Fruit fly (Drosophila melanogaster) whole organism, embryonic: ENCODE results near the gene zld.
A peak's percentile ranks its signal among the peaks of the same experiment; 100 is the strongest.

ENCODE experiments used
- Adf1 ChIP-seq: fragments of 200-800 bp; sonication (Bioruptor generic); IDR thresholded peaks from 2 replicates; pipeline ENCODE4 v1.3.6; 2022; ENCODE audit warnings: missing biosample characterization, missing genetic modification characterization
- Aef1 ChIP-seq: fragments of 200-800 bp; sonication (Bioruptor generic); IDR thresholded peaks from 3 replicates; pipeline ENCODE4 v1.3.6; 2022; ENCODE audit warnings: missing biosample characterization, missing genetic modification characterization
- BEAF-32 ChIP-seq: fragments of 200-800 bp; sonication (Bioruptor generic); optimal IDR thresholded peaks from 3 replicates; lab custom pipeline; 2017; ENCODE audit warnings: missing biosample characterization, missing genetic modification characterization, mild to moderate bottlenecking, moderate library complexity, missing genetic modification reagents
- Bgb ChIP-seq: fragments of 200-800 bp; sonication (Bioruptor generic); IDR thresholded peaks from 2 replicates; pipeline ENCODE4 v1.3.6; 2022; ENCODE audit warnings: missing biosample characterization, missing genetic modification characterization; ENCODE audit not compliant: partially characterized antibody
- CG10565 ChIP-seq: fragments of 200-800 bp; sonication (Bioruptor generic); optimal IDR thresholded peaks from 3 replicates; lab custom pipeline; 2016; ENCODE audit warnings: missing biosample characterization, mild to moderate bottlenecking, missing genetic modification characterization
- CG11093 ChIP-seq: fragments of 200-800 bp; sonication (Bioruptor generic); IDR thresholded peaks from 3 replicates; pipeline ENCODE4 v1.3.6; 2022; ENCODE audit warnings: missing biosample characterization, missing genetic modification characterization
- CG14710 ChIP-seq: fragments of 200-800 bp; sonication (Bioruptor generic); optimal IDR thresholded peaks from 3 replicates; lab custom pipeline; 2019; ENCODE audit warnings: missing biosample characterization, mild to moderate bottlenecking, missing genetic modification characterization, moderate library complexity
- CG14860 ChIP-seq: fragments of 200-800 bp; sonication (Bioruptor generic); IDR thresholded peaks from 3 replicates; pipeline ENCODE4 v1.3.6; 2022; ENCODE audit warnings: missing biosample characterization, missing genetic modification characterization; ENCODE audit not compliant: partially characterized antibody
- CG17186 ChIP-seq: fragments of 200-800 bp; sonication (Bioruptor generic); optimal IDR thresholded peaks from 3 replicates; lab custom pipeline; 2017; ENCODE audit warnings: missing biosample characterization, missing genetic modification reagents, missing genetic modification characterization
- CG17829 ChIP-seq: fragments of 200-800 bp; optimal IDR thresholded peaks from 2 replicates; lab custom pipeline; 2019; ENCODE audit warnings: missing biosample characterization, mild to moderate bottlenecking, missing genetic modification characterization, moderate library complexity
- CG2116 ChIP-seq: fragments of 200-800 bp; sonication (Bioruptor generic); optimal IDR thresholded peaks from 3 replicates; lab custom pipeline; 2018; ENCODE audit warnings: missing biosample characterization, mild to moderate bottlenecking, missing genetic modification characterization
- CG2875 ChIP-seq: fragments of 200-800 bp; sonication (Bioruptor generic); optimal IDR thresholded peaks from 2 replicates; lab custom pipeline; 2017; ENCODE audit warnings: missing biosample characterization, mild to moderate bottlenecking, missing genetic modification characterization, missing genetic modification reagents
- CG31441 ChIP-seq: fragments of 200-800 bp; sonication (Bioruptor generic); IDR thresholded peaks from 2 replicates; pipeline ENCODE4 v1.3.6; 2022; ENCODE audit warnings: missing biosample characterization, missing genetic modification characterization
- CG3163 ChIP-seq: fragments of 200-800 bp; sonication (Bioruptor generic); optimal IDR thresholded peaks from 3 replicates; lab custom pipeline; 2016; ENCODE audit warnings: missing biosample characterization, missing genetic modification characterization
- CG33213 ChIP-seq: fragments of 200-800 bp; sonication (Bioruptor generic); optimal IDR thresholded peaks from 3 replicates; lab custom pipeline; 2016; ENCODE audit warnings: missing biosample characterization, missing genetic modification characterization
- CG6791 ChIP-seq: fragments of 200-800 bp; sonication (Bioruptor generic); IDR thresholded peaks from 3 replicates; pipeline ENCODE4 v1.3.6; 2022; ENCODE audit warnings: missing biosample characterization, missing genetic modification characterization; ENCODE audit not compliant: partially characterized antibody
- CG6854 ChIP-seq: fragments of 200-800 bp; sonication (Bioruptor generic); optimal IDR thresholded peaks from 3 replicates; lab custom pipeline; 2017; ENCODE audit warnings: missing biosample characterization, mild to moderate bottlenecking, missing genetic modification characterization
- CG7928 ChIP-seq: fragments of 200-800 bp; sonication (Bioruptor generic); optimal IDR thresholded peaks from 2 replicates; lab custom pipeline; 2017; ENCODE audit warnings: missing biosample characterization, mild to moderate bottlenecking, missing genetic modification characterization
- CG7963 ChIP-seq: fragments of 200-800 bp; sonication (Bioruptor generic); IDR thresholded peaks from 3 replicates; pipeline ENCODE4 v1.3.6; 2022; ENCODE audit warnings: missing biosample characterization, missing genetic modification characterization; ENCODE audit not compliant: partially characterized antibody
- CG9215 ChIP-seq: fragments of 200-800 bp; sonication (Bioruptor generic); IDR thresholded peaks from 2 replicates; pipeline ENCODE4 v1.3.6; 2022; ENCODE audit warnings: missing biosample characterization, missing genetic modification characterization
- CG9797 ChIP-seq: fragments of 200-800 bp; sonication (Bioruptor generic); optimal IDR thresholded peaks from 3 replicates; lab custom pipeline; 2018; ENCODE audit warnings: missing biosample characterization, mild to moderate bottlenecking, missing genetic modification characterization
- CG9932 ChIP-seq: fragments of 200-800 bp; sonication (Bioruptor generic); IDR thresholded peaks from 2 replicates; pipeline ENCODE4 v1.3.6; 2022; ENCODE audit warnings: missing biosample characterization, missing genetic modification characterization
- CoRest ChIP-seq: fragments of 200-800 bp; sonication (Bioruptor generic); optimal IDR thresholded peaks from 3 replicates; lab custom pipeline; 2018; ENCODE audit warnings: missing biosample characterization, mild to moderate bottlenecking, missing genetic modification characterization, moderate library complexity
- Dad ChIP-seq: fragments of 200-800 bp; sonication (Bioruptor generic); optimal IDR thresholded peaks from 3 replicates; lab custom pipeline; 2016; ENCODE audit warnings: missing biosample characterization, missing genetic modification characterization
- Dll ChIP-seq: fragments of 200-800 bp; sonication (Bioruptor generic); IDR thresholded peaks from 4 replicates; pipeline ENCODE4 v1.3.6; 2022; ENCODE audit warnings: missing biosample characterization, missing genetic modification characterization; ENCODE audit not compliant: partially characterized antibody
- Dp ChIP-seq: fragments of 200-800 bp; sonication (Bioruptor generic); optimal IDR thresholded peaks from 2 replicates; lab custom pipeline; 2018; ENCODE audit warnings: missing biosample characterization, mild to moderate bottlenecking, missing genetic modification characterization, moderate library complexity
- Dref ChIP-seq: fragments of 200-800 bp; sonication (Bioruptor generic); IDR thresholded peaks from 2 replicates; pipeline ENCODE4 v1.3.6; 2022; ENCODE audit warnings: missing biosample characterization, missing genetic modification characterization
- Ets97D ChIP-seq: fragments of 200-800 bp; sonication (Bioruptor generic); optimal IDR thresholded peaks from 3 replicates; lab custom pipeline; 2016; ENCODE audit warnings: missing biosample characterization, missing genetic modification characterization
- HLH4C ChIP-seq: fragments of 200-800 bp; sonication (Bioruptor generic); IDR thresholded peaks from 3 replicates; pipeline ENCODE4 v1.3.6; 2022; ENCODE audit warnings: missing biosample characterization, missing genetic modification characterization; ENCODE audit not compliant: partially characterized antibody
- HmgZ ChIP-seq: fragments of 200-800 bp; sonication (Bioruptor generic); optimal IDR thresholded peaks from 2 replicates; lab custom pipeline; 2018; ENCODE audit warnings: missing biosample characterization, mild to moderate bottlenecking, missing genetic modification characterization
- Myb ChIP-seq: fragments of 200-800 bp; sonication (Bioruptor generic); optimal IDR thresholded peaks from 2 replicates; lab custom pipeline; 2016; ENCODE audit warnings: missing biosample characterization, missing genetic modification characterization
- Ravus ChIP-seq: fragments of 200-800 bp; sonication (Bioruptor generic); IDR thresholded peaks from 2 replicates; pipeline ENCODE4 v1.3.6; 2022; ENCODE audit warnings: missing biosample characterization, missing genetic modification characterization
- Rfx ChIP-seq: fragments of 200-800 bp; sonication (Bioruptor generic); IDR thresholded peaks from 2 replicates; pipeline ENCODE4 v1.3.6; 2022; ENCODE audit warnings: missing biosample characterization, missing genetic modification characterization
- Scr ChIP-seq: fragments of 200-800 bp; sonication (Bioruptor generic); IDR thresholded peaks from 2 replicates; pipeline ENCODE4 v1.3.6; 2022; ENCODE audit warnings: missing biosample characterization, missing genetic modification characterization; ENCODE audit not compliant: partially characterized antibody
- Sry-δ ChIP-seq: fragments of 200-800 bp; sonication (Bioruptor generic); optimal IDR thresholded peaks from 2 replicates; lab custom pipeline; 2016; ENCODE audit warnings: missing biosample characterization, missing genetic modification characterization
- Vsx1 ChIP-seq: fragments of 200-800 bp; sonication (Bioruptor generic); optimal IDR thresholded peaks from 2 replicates; lab custom pipeline; 2017; ENCODE audit warnings: missing biosample characterization, mild to moderate bottlenecking, missing genetic modification characterization, missing genetic modification reagents
- Xbp1 ChIP-seq: fragments of 200-800 bp; sonication (Bioruptor generic); optimal IDR thresholded peaks from 3 replicates; lab custom pipeline; 2016; ENCODE audit warnings: missing biosample characterization, mild to moderate bottlenecking, missing genetic modification characterization
- amos ChIP-seq: fragments of 200-800 bp; sonication (Bioruptor generic); IDR thresholded peaks from 2 replicates; pipeline ENCODE4 v1.3.6; 2022; ENCODE audit warnings: missing biosample characterization, missing genetic modification characterization; ENCODE audit not compliant: partially characterized antibody
- ato ChIP-seq: fragments of 200-800 bp; sonication (Bioruptor generic); IDR thresholded peaks from 2 replicates; pipeline ENCODE4 v1.3.6; 2022; ENCODE audit warnings: missing biosample characterization, missing genetic modification characterization; ENCODE audit not compliant: partially characterized antibody
- bbx ChIP-seq: fragments of 200-800 bp; sonication (Bioruptor generic); IDR thresholded peaks from 2 replicates; pipeline ENCODE4 v1.3.6; 2022; ENCODE audit warnings: missing biosample characterization, missing genetic modification characterization; ENCODE audit not compliant: partially characterized antibody
- fd102C ChIP-seq: fragments of 200-800 bp; sonication (Bioruptor generic); optimal IDR thresholded peaks from 2 replicates; lab custom pipeline; 2018; ENCODE audit warnings: missing biosample characterization, mild to moderate bottlenecking, missing genetic modification characterization, moderate library complexity
- gfzf ChIP-seq: fragments of 200-800 bp; sonication (Bioruptor generic); optimal IDR thresholded peaks from 2 replicates; lab custom pipeline; 2016; ENCODE audit warnings: missing biosample characterization, mild to moderate bottlenecking, missing genetic modification characterization, moderate library complexity
- lbe ChIP-seq: fragments of 200-800 bp; sonication (Bioruptor generic); optimal IDR thresholded peaks from 2 replicates; lab custom pipeline; 2016; ENCODE audit warnings: missing biosample characterization, mild to moderate bottlenecking, missing genetic modification characterization
- pzg ChIP-seq: fragments of 200-800 bp; sonication (Bioruptor generic); optimal IDR thresholded peaks from 3 replicates; lab custom pipeline; 2018; ENCODE audit warnings: missing biosample characterization, mild to moderate bottlenecking, missing genetic modification characterization, moderate library complexity
- slbo ChIP-seq: fragments of 200-800 bp; sonication (Bioruptor generic); IDR thresholded peaks from 2 replicates; pipeline ENCODE4 v1.3.6; 2022; ENCODE audit warnings: missing biosample characterization, missing genetic modification characterization
- sob ChIP-seq: fragments of 200-800 bp; sonication (Bioruptor generic); IDR thresholded peaks from 2 replicates; pipeline ENCODE4 v1.3.6; 2022; ENCODE audit warnings: missing biosample characterization, missing genetic modification characterization
- twi ChIP-seq: fragments of 200-800 bp; optimal IDR thresholded peaks from 2 replicates; lab custom pipeline; 2019; ENCODE audit warnings: missing biosample characterization, mild to moderate bottlenecking, missing genetic modification characterization, moderate library complexity
- vnd ChIP-seq: fragments of 200-800 bp; sonication (Bioruptor generic); IDR thresholded peaks from 3 replicates; pipeline ENCODE4 v1.3.6; 2022; ENCODE audit warnings: missing biosample characterization, missing genetic modification characterization; ENCODE audit not compliant: partially characterized antibody
- vvl ChIP-seq: fragments of 200-800 bp; sonication (Bioruptor generic); IDR thresholded peaks from 2 replicates; pipeline ENCODE4 v1.3.6; 2022; ENCODE audit warnings: missing biosample characterization, missing genetic modification characterization

Gene zld

dm6 chrX:19762167-19762566, 21.2 kb downstream of the zld start (continued):
- TF ChIP-seq Vsx1 (GFP tag; lab: Kevin White, UChicago) (no peak), Dref (peak; percentile 90), Sry-δ (GFP tag; lab: Kevin White, UChicago) (peak; percentile 68), CG17829 (tag; lab: Kevin White, UChicago) (peak; percentile 15), Dad (GFP tag; lab: Kevin White, UChicago) (peak; percentile 9), CG31441 (GFP tag; lab: Robert Waterston, UW) (no peak), slbo (GFP tag; lab: Robert Waterston, UW) (peak; percentile 40; the same call in 1 of the 2 replicates), CG7963 (GFP tag; lab: Robert Waterston, UW) (0 out of 3 replicates have a peak, but pooled peaks have one; percentile 51), Xbp1 (GFP tag; lab: Kevin White, UChicago) (peak; percentile 11), bbx (GFP tag; lab: Robert Waterston, UW) (peak; percentile 65), CG6791 (peak; percentile 54; the same call in 1 of the 3 replicates), BEAF-32 (GFP tag; lab: Kevin White, UChicago) (peak; percentile 72), CG33213 (peak; percentile 41), CG6854 (GFP tag; lab: Kevin White, UChicago) (no peak), CG2116 (GFP tag; lab: Kevin White, UChicago) (peak; percentile 97), CG14710 (tag; lab: Kevin White, UChicago) (peak; percentile 42), sob (GFP tag; lab: Robert Waterston, UW) (0 out of 2 replicates have a peak, but pooled peaks have one; percentile 39), CG3163 (GFP tag; lab: Kevin White, UChicago) (peak; percentile 10), amos (GFP tag; lab: Robert Waterston, UW) (peak; percentile 71), Myb (GFP tag; lab: Kevin White, UChicago) (peak; percentile 97), CG9215 (GFP tag; lab: Robert Waterston, UW) (no peak), HmgZ (tag; lab: Kevin White, UChicago) (peak; percentile 49), fd102C (GFP tag; lab: Kevin White, UChicago) (no peak), Dp (GFP tag; lab: Kevin White, UChicago) (peak; percentile 92), CG9797 (peak; percentile 33), Dll (GFP tag; lab: Robert Waterston, UW) (peak; percentile 45; the same call in 2 of the 4 replicates), twi (tag; lab: Kevin White, UChicago) (no peak), vnd (GFP tag; lab: Robert Waterston, UW) (0 out of 3 replicates have a peak, but pooled peaks have one; percentile 40), CG2875 (GFP tag; lab: Kevin White, UChicago) (no peak), CG10565 (GFP tag; lab: Kevin White, UChicago) (no peak), pzg (peak; percentile 69), Adf1 (GFP tag; lab: Robert Waterston, UW) (no peak), lbe (GFP tag; lab: Kevin White, UChicago) (no peak), Rfx (GFP tag; lab: Robert Waterston, UW) (peak; percentile 28; the same call in 1 of the 2 replicates), Scr (peak; percentile 55), Ravus (GFP tag; lab: Robert Waterston, UW) (no peak), CG7928 (peak; percentile 92), HLH4C (GFP tag; lab: Robert Waterston, UW) (peak; percentile 48; the same call in 2 of the 3 replicates), ato (GFP tag; lab: Robert Waterston, UW) (no peak), CG11093 (GFP tag; lab: Robert Waterston, UW) (no peak), CoRest (tag; lab: Kevin White, UChicago) (peak; percentile 35), Bgb (GFP tag; lab: Robert Waterston, UW) (peak; percentile 62), CG9932 (peak; percentile 24; the same call in 1 of the 2 replicates), Aef1 (GFP tag; lab: Robert Waterston, UW) (no peak), CG17186 (GFP tag; lab: Kevin White, UChicago) (peak; percentile 8), Ets97D (GFP tag; lab: Kevin White, UChicago) (peak; percentile 64), CG14860 (0 out of 3 replicates have a peak, but pooled peaks have one; percentile 33), gfzf (GFP tag; lab: Kevin White, UChicago) (peak; percentile 22), vvl (GFP tag; lab: Robert Waterston, UW) (peak; percentile 66)
